Fruit fly (Drosophila melanogaster): ENCODE measurements around the gene Cpr11A.

Gene Cpr11A

dm6 chrX:12486294-12487020 lies at the start of gene Cpr11A:
Cpr11A (plus strand) TSS chrX:12486970.
- TF ChIP-seq h (optimal IDR thresholded peaks at IDR 0.05), result no peak
- TF ChIP-seq psq (optimal IDR thresholded peaks at IDR 0.05), result no peak
- no peak for TF ChIP-seq Sin3A (optimal IDR thresholded peaks at IDR 0.05)
- no peak for TF ChIP-seq Myc (optimal IDR thresholded peaks at IDR 0.05)
- no peak for TF ChIP-seq ttk (optimal IDR thresholded peaks at IDR 0.05)
- TF ChIP-seq insv (optimal IDR thresholded peaks at IDR 0.05), result no peak

- TF ChIP-seq Myc (optimal IDR thresholded peaks at IDR 0.05) (no peak), Sin3A (optimal IDR thresholded peaks at IDR 0.05) (no peak), ttk (optimal IDR thresholded peaks at IDR 0.05) (no peak), psq (optimal IDR thresholded peaks at IDR 0.05) (no peak), h (optimal IDR thresholded peaks at IDR 0.05) (no peak), insv (optimal IDR thresholded peaks at IDR 0.05) (no peak)
Measured at dm6 chrX:12437099-12437498, 49.7 kb upstream of the Cpr11A start.

- TF ChIP-seq ttk (optimal IDR thresholded peaks at IDR 0.05) (no peak), psq (optimal IDR thresholded peaks at IDR 0.05) (no peak), insv (optimal IDR thresholded peaks at IDR 0.05) (no peak), h (optimal IDR thresholded peaks at IDR 0.05) (no peak), Myc (optimal IDR thresholded peaks at IDR 0.05) (no peak), Sin3A (optimal IDR thresholded peaks at IDR 0.05) (no peak)
Measured at dm6 chrX:12447874-12448273, 38.9 kb upstream of the Cpr11A start.

- no peak for TF ChIP-seq insv (optimal IDR thresholded peaks at IDR 0.05)
- TF ChIP-seq ttk (optimal IDR thresholded peaks at IDR 0.05), result no peak
- no peak for TF ChIP-seq Sin3A (optimal IDR thresholded peaks at IDR 0.05)
- no peak for TF ChIP-seq psq (optimal IDR thresholded peaks at IDR 0.05)
- no peak for TF ChIP-seq Myc (optimal IDR thresholded peaks at IDR 0.05)
- TF ChIP-seq h (optimal IDR thresholded peaks at IDR 0.05), result no peak
Measured at dm6 chrX:12453704-12454103, 33.1 kb upstream of the Cpr11A start.

dm6 chrX:12454358-12454757 lies 32.4 kb upstream of the Cpr11A start, which contains the start of gene CG15927:
CG15927 (plus strand) TSS chrX:12454729.
- TF ChIP-seq h (optimal IDR thresholded peaks at IDR 0.05) (no peak), ttk (optimal IDR thresholded peaks at IDR 0.05) (no peak), insv (optimal IDR thresholded peaks at IDR 0.05) (no peak), Myc (optimal IDR thresholded peaks at IDR 0.05) (no peak), Sin3A (optimal IDR thresholded peaks at IDR 0.05) (no peak), psq (optimal IDR thresholded peaks at IDR 0.05) (no peak)

- TF ChIP-seq Myc (optimal IDR thresholded peaks at IDR 0.05), result no peak
- TF ChIP-seq h (optimal IDR thresholded peaks at IDR 0.05), result no peak
- no peak for TF ChIP-seq Sin3A (optimal IDR thresholded peaks at IDR 0.05)
- no peak for TF ChIP-seq insv (optimal IDR thresholded peaks at IDR 0.05)
- TF ChIP-seq psq (optimal IDR thresholded peaks at IDR 0.05), result no peak
- no peak for TF ChIP-seq ttk (optimal IDR thresholded peaks at IDR 0.05)
Measured at dm6 chrX:12455891-12456290, 30.9 kb upstream of the Cpr11A start.

dm6 chrX:12457713-12458233 lies 29.0 kb upstream of the Cpr11A start, which contains the start of gene CG15731:
CG15731 (minus strand) TSS chrX:12457763.
- TF ChIP-seq insv (optimal IDR thresholded peaks at IDR 0.05), result no peak
- no peak for TF ChIP-seq Myc (optimal IDR thresholded peaks at IDR 0.05)
- no peak for TF ChIP-seq h (optimal IDR thresholded peaks at IDR 0.05)
- no peak for TF ChIP-seq Sin3A (optimal IDR thresholded peaks at IDR 0.05)
- no peak for TF ChIP-seq ttk (optimal IDR thresholded peaks at IDR 0.05)
- no peak for TF ChIP-seq psq (optimal IDR thresholded peaks at IDR 0.05)

dm6 chrX:12462216-12462615 lies 24.6 kb upstream of the Cpr11A start:
- TF ChIP-seq psq (optimal IDR thresholded peaks at IDR 0.05), result no peak
- no peak for TF ChIP-seq Sin3A (optimal IDR thresholded peaks at IDR 0.05)
- no peak for TF ChIP-seq h (optimal IDR thresholded peaks at IDR 0.05)
- TF ChIP-seq ttk (optimal IDR thresholded peaks at IDR 0.05), result no peak
- TF ChIP-seq insv (optimal IDR thresholded peaks at IDR 0.05), result no peak
- TF ChIP-seq Myc (optimal IDR thresholded peaks at IDR 0.05), result no peak

- TF ChIP-seq insv (optimal IDR thresholded peaks at IDR 0.05) (no peak), h (optimal IDR thresholded peaks at IDR 0.05) (no peak), Myc (optimal IDR thresholded peaks at IDR 0.05) (no peak), Sin3A (optimal IDR thresholded peaks at IDR 0.05) (no peak), psq (optimal IDR thresholded peaks at IDR 0.05) (no peak), ttk (optimal IDR thresholded peaks at IDR 0.05) (no peak)
Measured at dm6 chrX:12462936-12463558, 23.7 kb upstream of the Cpr11A start, which contains the start of the genes Rab40 and CG42258. Rab40 (minus strand) TSS chrX:12463112. CG42258 (plus strand) TSS chrX:12463528.

- TF ChIP-seq psq (optimal IDR thresholded peaks at IDR 0.05), result no peak
- no peak for TF ChIP-seq insv (optimal IDR thresholded peaks at IDR 0.05)
- no peak for TF ChIP-seq Sin3A (optimal IDR thresholded peaks at IDR 0.05)
- no peak for TF ChIP-seq Myc (optimal IDR thresholded peaks at IDR 0.05)
- TF ChIP-seq h (optimal IDR thresholded peaks at IDR 0.05), result no peak
- TF ChIP-seq ttk (optimal IDR thresholded peaks at IDR 0.05), result no peak
Measured at dm6 chrX:12463560-12463959, 23.2 kb upstream of the Cpr11A start.

dm6 chrX:12465316-12465715 lies 21.5 kb upstream of the Cpr11A start:
- TF ChIP-seq h (optimal IDR thresholded peaks at IDR 0.05) (no peak), insv (optimal IDR thresholded peaks at IDR 0.05) (no peak)

dm6 chrX:12466541-12467240 lies 20.1 kb upstream of the Cpr11A start:
- TF ChIP-seq Sin3A (optimal IDR thresholded peaks at IDR 0.05), result no peak
- TF ChIP-seq psq (optimal IDR thresholded peaks at IDR 0.05), result no peak
- TF ChIP-seq h (optimal IDR thresholded peaks at IDR 0.05), result no peak
- no peak for TF ChIP-seq Myc (optimal IDR thresholded peaks at IDR 0.05)
- no peak for TF ChIP-seq insv (optimal IDR thresholded peaks at IDR 0.05)
- no peak for TF ChIP-seq ttk (optimal IDR thresholded peaks at IDR 0.05)
